Fruit fly (Drosophila melanogaster): ENCODE results near the gene CG7966.

DNA sequence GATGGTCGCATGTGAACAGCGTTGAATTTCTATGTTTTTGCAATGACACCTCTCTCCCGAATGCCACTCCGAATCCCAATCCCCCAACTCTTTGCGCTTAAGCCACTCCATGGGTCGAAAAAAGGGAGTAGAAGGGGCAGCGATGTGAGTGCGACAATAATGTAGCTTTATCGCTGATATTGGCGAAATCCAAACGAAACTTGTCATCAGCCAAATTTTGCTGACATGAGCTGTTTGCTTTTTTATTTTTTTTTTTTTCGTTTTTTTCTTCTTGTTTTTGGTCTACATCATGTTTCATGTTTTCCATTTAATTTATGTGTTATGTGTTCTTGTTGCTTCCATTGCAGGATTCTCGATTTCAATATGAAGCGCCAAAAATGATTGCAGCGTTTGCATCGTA, 32.3 kb downstream of the CG7966 start:
- TF ChIP-seq CG13204 (GFP tag; optimal IDR thresholded peaks at IDR 0.05) (no peak), fd96Ca (GFP tag; IDR thresholded peaks at IDR 0.05) (no peak), CG8301 (tag; optimal IDR thresholded peaks at IDR 0.05) (no peak), D1 (tag; optimal IDR thresholded peaks at IDR 0.05) (no peak), CG32121 (GFP tag; IDR thresholded peaks at IDR 0.05) (no peak), Pif1B (GFP tag; optimal IDR thresholded peaks at IDR 0.05) (no peak), CG15710 (tag; optimal IDR thresholded peaks at IDR 0.05) (no peak), CG8159 (tag; optimal IDR thresholded peaks at IDR 0.05) (no peak), CG17806 (tag; optimal IDR thresholded peaks at IDR 0.05) (no peak), CG9948 (tag; optimal IDR thresholded peaks at IDR 0.05) (no peak), gl (tag; optimal IDR thresholded peaks at IDR 0.05) (no peak)
